Worm (Caenorhabditis elegans): ENCODE measurements around the gene F25B5.6.

DNA sequence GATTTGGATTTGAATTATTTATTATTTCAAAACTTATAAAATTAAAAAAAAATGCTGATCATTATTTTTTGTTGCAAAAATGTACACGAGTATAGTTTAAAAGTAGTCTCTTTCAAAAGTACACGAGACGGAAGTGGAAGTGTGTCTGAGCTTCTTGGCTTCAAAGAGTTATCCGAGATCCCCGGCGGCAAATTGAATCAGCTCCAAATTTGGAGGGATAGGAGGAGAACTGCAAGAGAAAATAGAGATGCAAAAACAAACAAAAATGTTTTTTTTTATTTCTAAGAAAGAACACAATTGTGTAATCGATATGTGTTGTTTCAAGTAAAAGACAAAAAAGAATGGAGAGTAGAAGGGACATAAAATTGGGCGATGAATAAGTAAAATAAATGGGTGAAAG is 46.0 kb downstream of the F25B5.6 start:
- TF ChIP-seq nhr-237 (tag; optimal IDR thresholded peaks at IDR 0.05) (no peak), lin-39 (tag; optimal IDR thresholded peaks at IDR 0.05) (no peak), elt-3 (tag; optimal IDR thresholded peaks at IDR 0.05) (no peak), C34F6.9 (tag; optimal IDR thresholded peaks at IDR 0.05) (no peak), unc-62 (GFP tag; optimal IDR thresholded peaks at IDR 0.05) (no peak), skn-1 (tag; optimal IDR thresholded peaks at IDR 0.05) (no peak), egl-27 (tag; optimal IDR thresholded peaks at IDR 0.05) (no peak), nhr-77 (tag; optimal IDR thresholded peaks at IDR 0.05) (no peak)

Measured in whole organism, L2 larva.